Worm (Caenorhabditis elegans): ENCODE data around the gene nspa-2.

nspa-2 gene

ce11 chrV:14855626-14856025 is 35.3 kb upstream of the nspa-2 start (continued):
- no peak for TF ChIP-seq ceh-45 (GFP tag; IDR thresholded peaks at IDR 0.05)
- no peak for TF ChIP-seq pqm-1 (tag; optimal IDR thresholded peaks at IDR 0.05)
- TF ChIP-seq ahr-1 (tag; optimal IDR thresholded peaks at IDR 0.05) = no peak
- TF ChIP-seq ttx-3 (tag; optimal IDR thresholded peaks at IDR 0.05) = no peak
- peak; percentile 19 for TF ChIP-seq pha-2 (tag; optimal IDR thresholded peaks at IDR 0.05)
- TF ChIP-seq ceh-6 (GFP tag; optimal IDR thresholded peaks at IDR 0.05) = peak; percentile 47
- no peak for TF ChIP-seq pha-4 (tag; optimal IDR thresholded peaks at IDR 0.05)
- peak; percentile 57 for TF ChIP-seq C38D4.7 (GFP tag; optimal IDR thresholded peaks at IDR 0.05)
- TF ChIP-seq nhr-232 (tag; optimal IDR thresholded peaks at IDR 0.05) = peak; percentile 31
- TF ChIP-seq ceh-34 (tag; optimal IDR thresholded peaks at IDR 0.05) = peak; percentile 28
- TF ChIP-seq K02D7.2 (tag; optimal IDR thresholded peaks at IDR 0.05) = no peak
- TF ChIP-seq fax-1 (tag; optimal IDR thresholded peaks at IDR 0.05) = peak; percentile 23
- TF ChIP-seq sox-4 (tag; optimal IDR thresholded peaks at IDR 0.05) = peak; percentile 15
- no peak for TF ChIP-seq eyg-1 (tag; optimal IDR thresholded peaks at IDR 0.05)
- TF ChIP-seq ceh-22 (tag; optimal IDR thresholded peaks at IDR 0.05) = no peak
- no peak for TF ChIP-seq npax-4 (tag; optimal IDR thresholded peaks at IDR 0.05)

DNA sequence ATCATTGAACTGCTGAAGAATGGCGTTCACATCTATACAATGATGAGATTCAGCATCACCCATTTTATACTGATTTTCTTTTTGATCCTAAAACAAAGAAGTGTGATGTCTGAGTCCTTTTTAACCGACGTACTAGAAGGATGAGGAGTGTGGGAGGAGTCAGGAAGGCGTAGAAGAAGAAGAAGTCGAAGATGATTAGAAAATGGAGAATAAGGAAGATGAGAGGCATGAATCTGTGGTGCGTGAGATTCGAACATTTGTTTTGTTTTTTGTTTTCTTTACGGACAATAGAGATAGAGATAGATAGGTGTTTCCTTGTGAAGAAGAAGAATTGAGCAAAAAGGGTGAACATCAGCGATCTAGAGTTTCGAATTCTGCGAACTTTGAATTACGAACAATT is 32.4 kb upstream of the nspa-2 start, which contains the start of gene npr-13:
Gene npr-13 (minus strand): TSS at position 101 of the 400 bp plus-strand sequence.
- TF ChIP-seq fkh-6 (tag; optimal IDR thresholded peaks at IDR 0.05) (no peak), tbx-2 (tag; optimal IDR thresholded peaks at IDR 0.05) (no peak), unc-86 (tag; optimal IDR thresholded peaks at IDR 0.05) (no peak), fax-1 (tag; optimal IDR thresholded peaks at IDR 0.05) (no peak), pat-9 (tag; optimal IDR thresholded peaks at IDR 0.05) (no peak), ceh-2 (tag; optimal IDR thresholded peaks at IDR 0.05) (no peak), sox-2 (GFP tag; IDR thresholded peaks at IDR 0.05) (no peak), C08G9.2 (tag; optimal IDR thresholded peaks at IDR 0.05) (no peak), lim-6 (tag; optimal IDR thresholded peaks at IDR 0.05) (no peak), ceh-31 (tag; optimal IDR thresholded peaks at IDR 0.05) (no peak), K02D7.2 (tag; optimal IDR thresholded peaks at IDR 0.05) (no peak), ceh-18 (tag; optimal IDR thresholded peaks at IDR 0.05) (no peak), nhr-11 (tag; optimal IDR thresholded peaks at IDR 0.05) (no peak)

ce11 chrV:14859380-14859779 is 31.5 kb upstream of the nspa-2 start:
- no peak for TF ChIP-seq eyg-1 (tag; optimal IDR thresholded peaks at IDR 0.05)
- peak; percentile 46 for TF ChIP-seq unc-42 (tag; optimal IDR thresholded peaks at IDR 0.05)

DNA sequence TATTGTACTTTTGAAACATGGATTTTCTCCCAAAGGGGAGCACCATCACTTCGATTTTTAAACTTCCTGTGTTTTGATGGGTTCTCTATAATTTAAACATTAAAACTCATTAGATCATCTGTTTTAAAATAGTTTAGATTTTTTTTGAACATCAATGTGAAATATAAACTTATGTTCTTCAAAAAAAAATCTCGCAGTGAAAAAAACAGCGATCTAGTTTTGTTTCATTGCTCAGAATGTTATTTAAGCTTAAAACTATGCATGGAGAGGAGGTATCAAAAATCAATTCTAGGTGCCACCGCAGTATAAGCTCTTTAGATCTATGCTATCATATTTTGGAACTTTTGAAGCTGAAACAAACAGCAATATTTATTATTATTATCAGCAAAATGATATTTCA is 22.7 kb upstream of the nspa-2 start, which contains the start of gene gcy-14:
Gene gcy-14 (minus strand): TSS at position 101 of the 400 bp plus-strand sequence.
- TF ChIP-seq ceh-24 (tag; optimal IDR thresholded peaks at IDR 0.05) (no peak), ceh-48 (tag; optimal IDR thresholded peaks at IDR 0.05) (no peak)

- peak; percentile 56 for TF ChIP-seq ceh-18 (tag; optimal IDR thresholded peaks at IDR 0.05)
- peak; percentile 10 for TF ChIP-seq unc-55 (GFP tag; optimal IDR thresholded peaks at IDR 0.05)
- TF ChIP-seq pha-2 (tag; optimal IDR thresholded peaks at IDR 0.05) = no peak
Measured at ce11 chrV:14871365-14871764, 19.5 kb upstream of the nspa-2 start, which contains the start of gene ZC412.3. TSS of gene ZC412.3 (minus strand) at chrV:14871547.

- no peak for TF ChIP-seq che-1 (tag; optimal IDR thresholded peaks at IDR 0.05)
- no peak for TF ChIP-seq odd-2 (tag; optimal IDR thresholded peaks at IDR 0.05)
- no peak for TF ChIP-seq ceh-31 (tag; optimal IDR thresholded peaks at IDR 0.05)
- no peak for TF ChIP-seq zip-5 (tag; optimal IDR thresholded peaks at IDR 0.05)
- TF ChIP-seq unc-3 (GFP tag; conservative IDR thresholded peaks at IDR 0.05) = no peak
- no peak for TF ChIP-seq unc-3 (tag; optimal IDR thresholded peaks at IDR 0.05)
- no peak for TF ChIP-seq lin-11 (tag; optimal IDR thresholded peaks at IDR 0.05)
- TF ChIP-seq dmd-4 (tag; optimal IDR thresholded peaks at IDR 0.05; ENCODE audit: borderline replicate concordance) = no peak
- no peak for TF ChIP-seq ama-1 (optimal IDR thresholded peaks at IDR 0.05)
- TF ChIP-seq hlh-15 (tag; optimal IDR thresholded peaks at IDR 0.05) = no peak
- TF ChIP-seq ceh-22 (tag; optimal IDR thresholded peaks at IDR 0.05) = no peak
- no peak for TF ChIP-seq pat-9 (tag; optimal IDR thresholded peaks at IDR 0.05)
- TF ChIP-seq ceh-2 (tag; optimal IDR thresholded peaks at IDR 0.05) = no peak
- no peak for TF ChIP-seq ceh-18 (tag; optimal IDR thresholded peaks at IDR 0.05)
- TF ChIP-seq ceh-24 (tag; optimal IDR thresholded peaks at IDR 0.05) = no peak
- TF ChIP-seq ttx-3 (tag; optimal IDR thresholded peaks at IDR 0.05) = no peak
- TF ChIP-seq ets-4 (tag; optimal IDR thresholded peaks at IDR 0.05) = no peak
- no peak for TF ChIP-seq pha-2 (tag; optimal IDR thresholded peaks at IDR 0.05)
- no peak for TF ChIP-seq K02D7.2 (tag; optimal IDR thresholded peaks at IDR 0.05)
Measured at ce11 chrV:14875371-14875770, 15.5 kb upstream of the nspa-2 start, which contains the start of gene ZC412.5. TSS of gene ZC412.5 (minus strand) at chrV:14875471.
